Worm (Caenorhabditis elegans): Measurements from ENCODE around the gene srab-22.
A peak's percentile ranks its signal among the peaks of the same experiment; 100 is the strongest.
"Not testable (repeated sequence)": the region's sequence is repeated elsewhere in the genome, so short reads cannot be mapped to it uniquely, and the experiment has no call there.

Gene srab-22

DNA sequence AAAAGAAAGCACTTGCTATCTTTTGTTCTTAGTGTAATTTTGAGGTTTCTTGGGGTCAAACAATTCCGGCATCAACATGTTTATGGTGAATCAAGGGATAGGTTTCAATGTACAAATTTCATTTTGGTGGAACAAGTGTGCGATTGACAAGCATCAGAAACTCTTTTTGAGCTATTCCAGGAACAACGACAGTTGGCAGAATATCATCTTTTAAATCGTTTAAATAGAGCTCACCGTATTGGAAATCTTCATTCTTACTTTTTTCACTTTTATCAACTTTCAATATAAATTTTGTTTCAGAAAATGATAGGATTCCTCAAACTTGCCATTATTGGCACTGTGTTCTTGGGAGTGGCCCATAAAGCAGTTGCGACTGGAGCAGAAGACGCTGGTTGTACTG, 26.2 kb upstream of the srab-22 start, which contains the start of gene T20D4.10:
Gene T20D4.10, plus strand, starts transcription at position 301 of the 400 bp plus-strand sequence.
- TF ChIP-seq nhr-19 (GFP tag; conservative IDR thresholded peaks at IDR 0.05); unc-130 (tag; optimal IDR thresholded peaks at IDR 0.05); nhr-77 (tag; optimal IDR thresholded peaks at IDR 0.05): not testable (repeated sequence)

ce11 chrV:3408602-3409001, 17.6 kb upstream of the srab-22 start, which contains the start of gene T20D4.7:
T20D4.7 (plus strand) TSS chrV:3408902.
- TF ChIP-seq ces-1 (GFP tag; optimal IDR thresholded peaks at IDR 0.05) (no peak), snpc-4 (tag; optimal IDR thresholded peaks at IDR 0.05) (no peak), pag-3 (tag; optimal IDR thresholded peaks at IDR 0.05; ENCODE audit: borderline replicate concordance, insufficient read depth) (no peak), mab-9 (GFP tag; IDR thresholded peaks at IDR 0.05) (no peak), lin-39 (tag; optimal IDR thresholded peaks at IDR 0.05) (no peak), nhr-71 (tag; optimal IDR thresholded peaks at IDR 0.05) (no peak), lsy-2 (tag; optimal IDR thresholded peaks at IDR 0.05) (no peak), lin-15B (tag; optimal IDR thresholded peaks at IDR 0.05) (no peak), mep-1 (tag; optimal IDR thresholded peaks at IDR 0.05) (no peak), sox-4 (tag; optimal IDR thresholded peaks at IDR 0.05) (no peak), aly-2 (tag; optimal IDR thresholded peaks at IDR 0.05) (no peak), nhr-20 (tag; optimal IDR thresholded peaks at IDR 0.05) (no peak), irx-1 (tag; optimal IDR thresholded peaks at IDR 0.05) (no peak), hlh-17 (GFP tag; optimal IDR thresholded peaks at IDR 0.05; ENCODE audit: borderline replicate concordance) (no peak), nhr-28 (tag; optimal IDR thresholded peaks at IDR 0.05) (no peak)

DNA sequence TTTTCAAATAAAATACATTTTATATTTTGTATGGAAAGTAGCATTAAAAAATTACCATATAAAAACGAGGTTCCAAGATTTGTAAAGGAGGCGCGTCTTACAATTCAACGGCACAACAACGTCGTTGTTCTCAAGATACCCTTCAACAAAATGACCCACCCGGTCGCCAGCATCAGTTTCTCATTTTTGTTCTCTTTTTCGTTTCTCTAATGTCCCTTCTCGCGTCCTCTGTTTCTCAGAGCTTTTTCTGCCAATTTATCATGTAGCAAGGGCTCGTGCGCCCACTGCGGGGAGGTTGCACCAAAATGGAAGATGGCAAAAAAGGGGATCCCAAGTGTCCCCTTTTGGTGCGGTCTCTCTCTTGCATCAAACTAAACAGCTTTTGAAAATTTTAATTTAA, 16.7 kb upstream of the srab-22 start:
- peak; percentile 14 for TF ChIP-seq dsc-1 (tag; optimal IDR thresholded peaks at IDR 0.05)
- TF ChIP-seq unc-30 (tag; optimal IDR thresholded peaks at IDR 0.05): no peak

ce11 chrV:3410098-3410570, 16.0 kb upstream of the srab-22 start, which contains the start of gene arrd-22:
arrd-22 (plus strand) TSS chrV:3410520.
- TF ChIP-seq blmp-1 (tag; optimal IDR thresholded peaks at IDR 0.05) (peak; percentile 38), mdl-1 (tag; optimal IDR thresholded peaks at IDR 0.05) (no peak), rnt-1 (tag; optimal IDR thresholded peaks at IDR 0.05) (peak; percentile 30), nhr-20 (tag; optimal IDR thresholded peaks at IDR 0.05) (peak; percentile 26), nhr-19 (GFP tag; conservative IDR thresholded peaks at IDR 0.05) (peak; percentile 8; the same call in 1 of the 2 replicates), nhr-90 (tag; optimal IDR thresholded peaks at IDR 0.05; ENCODE audit: poor library complexity) (no peak), nhr-85 (tag) (peak; percentile 86), mep-1 (tag; optimal IDR thresholded peaks at IDR 0.05) (peak; percentile 38), C16A3.4 (tag; optimal IDR thresholded peaks at IDR 0.05) (no peak), lin-14 (GFP tag; optimal IDR thresholded peaks at IDR 0.05) (peak; percentile 84), lin-35 (GFP tag; optimal IDR thresholded peaks at IDR 0.05) (no peak), ceh-82 (tag; optimal IDR thresholded peaks at IDR 0.05) (peak in 1 of 3 experiments; percentile 30)

DNA sequence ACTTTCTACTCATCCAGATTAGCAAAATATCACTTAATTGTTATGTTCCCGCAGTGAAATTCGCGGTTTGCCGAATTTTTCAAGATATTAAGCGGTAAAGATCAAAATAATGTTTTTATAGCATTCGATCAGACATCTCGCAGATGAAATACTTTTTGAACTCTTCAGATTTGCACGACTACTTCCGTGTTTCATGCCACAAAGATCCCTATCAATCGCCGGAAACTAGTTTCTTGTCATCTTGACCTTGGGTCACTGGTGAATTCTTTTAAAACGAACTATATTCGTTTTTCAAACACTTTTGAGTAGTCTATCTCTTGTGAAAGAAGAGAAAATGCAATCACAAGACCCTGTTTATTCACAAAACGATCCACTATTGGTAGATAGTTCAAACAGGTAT, 13.2 kb upstream of the srab-22 start, which contains the start of gene txt-11:
Gene txt-11, plus strand, starts transcription at position 301 of the 400 bp plus-strand sequence.
- TF ChIP-seq efl-1 (optimal IDR thresholded peaks at IDR 0.05): no peak
- TF ChIP-seq efl-1 (GFP tag; optimal IDR thresholded peaks at IDR 0.05 in 1 of 2): peak in 1 of 2 experiments; percentile 6
- no peak for TF ChIP-seq dpl-1 (GFP tag; optimal IDR thresholded peaks at IDR 0.05)
- no peak for TF ChIP-seq grh-1 (GFP tag; IDR thresholded peaks at IDR 0.05)

ce11 chrV:3417928-3418327, 8.2 kb upstream of the srab-22 start, which contains the start of gene T20D4.3:
T20D4.3 (plus strand) TSS chrV:3418228.
- no peak for TF ChIP-seq ztf-11 (tag; optimal IDR thresholded peaks at IDR 0.05)
- no peak for TF ChIP-seq mab-9 (GFP tag; IDR thresholded peaks at IDR 0.05)
- no peak for TF ChIP-seq ama-1 (optimal IDR thresholded peaks at IDR 0.05)
- no peak for TF ChIP-seq nhr-90 (tag; optimal IDR thresholded peaks at IDR 0.05; ENCODE audit: poor library complexity)
- TF ChIP-seq ceh-63 (GFP tag; optimal IDR thresholded peaks at IDR 0.05): no peak
- no peak for TF ChIP-seq lin-14 (GFP tag; optimal IDR thresholded peaks at IDR 0.05)
- TF ChIP-seq ceh-82 (tag; optimal IDR thresholded peaks at IDR 0.05): no peak
- no peak for TF ChIP-seq sox-4 (tag; optimal IDR thresholded peaks at IDR 0.05)
- no peak for TF ChIP-seq ceh-88 (GFP tag; IDR thresholded peaks at IDR 0.05)
- no peak for TF ChIP-seq nhr-19 (GFP tag; conservative IDR thresholded peaks at IDR 0.05)
- no peak for TF ChIP-seq lir-3 (tag; optimal IDR thresholded peaks at IDR 0.05; ENCODE audit: poor library complexity)
